Fruit fly (Drosophila melanogaster) whole organism, embryonic: ENCODE data around the gene mld.

Source experiments
- Aef1 ChIP-seq: fragments of 200-800 bp; sonication (Bioruptor generic); IDR thresholded peaks from 3 replicates; pipeline ENCODE4 v1.3.6; 2022; ENCODE audit warnings: missing biosample characterization, missing genetic modification characterization
- Bteb2 ChIP-seq: fragments of 200-800 bp; sonication (Bioruptor generic); optimal IDR thresholded peaks from 2 replicates; lab custom pipeline; 2016; ENCODE audit warnings: missing biosample characterization, missing genetic modification characterization
- CG11560 ChIP-seq: fragments of 200-800 bp; sonication (Bioruptor generic); IDR thresholded peaks from 3 replicates; pipeline ENCODE4 v1.3.6; 2022; ENCODE audit warnings: missing biosample characterization, missing genetic modification characterization
- CG1233 ChIP-seq: fragments of 200-800 bp; sonication (Bioruptor generic); optimal IDR thresholded peaks from 4 replicates; lab custom pipeline; 2018; ENCODE audit warnings: missing biosample characterization, mild to moderate bottlenecking, missing genetic modification characterization
- CG13894 ChIP-seq: fragments of 200-800 bp; sonication (Bioruptor generic); optimal IDR thresholded peaks from 3 replicates; lab custom pipeline; 2018; ENCODE audit warnings: missing biosample characterization, mild to moderate bottlenecking, missing genetic modification characterization, moderate library complexity
- CG14050 ChIP-seq: fragments of 200-800 bp; sonication (Bioruptor generic); IDR thresholded peaks from 3 replicates; pipeline ENCODE4 v1.3.6; 2022; ENCODE audit warnings: missing biosample characterization, missing genetic modification characterization
- CG16863 ChIP-seq: fragments of 200-800 bp; sonication (Bioruptor generic); optimal IDR thresholded peaks from 3 replicates; lab custom pipeline; 2016; ENCODE audit warnings: missing biosample characterization, missing genetic modification characterization
- CG1832 ChIP-seq: fragments of 200-800 bp; sonication (Bioruptor generic); optimal IDR thresholded peaks from 2 replicates; lab custom pipeline; 2017; ENCODE audit warnings: missing biosample characterization, mild to moderate bottlenecking, missing genetic modification characterization, inconsistent platforms
- CG2875 ChIP-seq: fragments of 200-800 bp; sonication (Bioruptor generic); optimal IDR thresholded peaks from 2 replicates; lab custom pipeline; 2017; ENCODE audit warnings: missing biosample characterization, mild to moderate bottlenecking, missing genetic modification characterization, missing genetic modification reagents
- CG34422 ChIP-seq: fragments of 200-800 bp; sonication (Bioruptor generic); IDR thresholded peaks from 3 replicates; pipeline ENCODE4 v1.3.6; 2022; ENCODE audit warnings: missing biosample characterization, missing genetic modification characterization
- CG43689 ChIP-seq: fragments of 200-800 bp; sonication (Bioruptor generic); IDR thresholded peaks from 2 replicates; pipeline ENCODE4 v1.3.6; 2022; ENCODE audit warnings: missing biosample characterization, missing genetic modification characterization
- CG4820 ChIP-seq: fragments of 200-800 bp; sonication (Bioruptor generic); optimal IDR thresholded peaks from 3 replicates; lab custom pipeline; 2016; ENCODE audit warnings: missing biosample characterization, missing genetic modification characterization
- CG7839 ChIP-seq: fragments of 200-800 bp; sonication (Bioruptor generic); optimal IDR thresholded peaks from 3 replicates; lab custom pipeline; 2018; ENCODE audit warnings: missing biosample characterization, mild to moderate bottlenecking, missing genetic modification characterization, moderate library complexity
- CG9817 ChIP-seq: fragments of 200-800 bp; sonication (Bioruptor generic); optimal IDR thresholded peaks from 2 replicates; lab custom pipeline; 2018; ENCODE audit warnings: missing biosample characterization, mild to moderate bottlenecking, missing genetic modification characterization, moderate library complexity
- CHES-1-like ChIP-seq: fragments of 200-800 bp; sonication (Bioruptor generic); optimal IDR thresholded peaks from 2 replicates; lab custom pipeline; 2016; ENCODE audit warnings: missing biosample characterization, missing genetic modification characterization
- Camta ChIP-seq: fragments of 200-800 bp; sonication (Bioruptor generic); optimal IDR thresholded peaks from 2 replicates; lab custom pipeline; 2016; ENCODE audit warnings: missing biosample characterization, missing genetic modification characterization
- D19B ChIP-seq: fragments of 200-800 bp; sonication (Bioruptor generic); optimal IDR thresholded peaks from 2 replicates; lab custom pipeline; 2017; ENCODE audit warnings: missing biosample characterization, mild to moderate bottlenecking, missing genetic modification characterization
- Dfd ChIP-seq, 2 experiments: fragments of >200 bp; optimal IDR thresholded peaks; 2 replicates each; lab custom pipeline; 2017; ENCODE audit warnings: missing biosample characterization in 2 of 2, missing genetic modification characterization in 2 of 2
- Dp ChIP-seq: fragments of 200-800 bp; sonication (Bioruptor generic); optimal IDR thresholded peaks from 2 replicates; lab custom pipeline; 2018; ENCODE audit warnings: missing biosample characterization, mild to moderate bottlenecking, missing genetic modification characterization, moderate library complexity
- E2f1 ChIP-seq: fragments of 200-800 bp; sonication (Bioruptor generic); IDR thresholded peaks from 2 replicates; pipeline ENCODE4 v1.3.6; 2022; ENCODE audit warnings: missing biosample characterization, missing genetic modification characterization
- Jarid2 ChIP-seq: fragments of 200-800 bp; sonication (Bioruptor generic); optimal IDR thresholded peaks from 3 replicates; lab custom pipeline; 2017; ENCODE audit warnings: mild to moderate bottlenecking, missing biosample characterization, missing genetic modification reagents, missing genetic modification characterization
- Kr ChIP-seq: fragments of 200-800 bp; sonication (Bioruptor generic); optimal IDR thresholded peaks from 2 replicates; lab custom pipeline; 2017; ENCODE audit warnings: missing biosample characterization, mild to moderate bottlenecking, missing genetic modification characterization
- Lpt ChIP-seq: fragments of >200 bp; optimal IDR thresholded peaks from 2 replicates; lab custom pipeline; 2018; ENCODE audit warnings: missing biosample characterization, missing genetic modification characterization
- MBD-R2 ChIP-seq: fragments of 200-800 bp; sonication (Bioruptor generic); IDR thresholded peaks from 2 replicates; pipeline ENCODE4 v1.3.6; 2022; ENCODE audit warnings: missing biosample characterization, missing genetic modification characterization
- Neu2 ChIP-seq: fragments of 200-800 bp; sonication (Bioruptor generic); optimal IDR thresholded peaks from 3 replicates; lab custom pipeline; 2016; ENCODE audit warnings: missing biosample characterization, missing genetic modification characterization, borderline replicate concordance
- Sin3A ChIP-seq: fragments of >200 bp; optimal IDR thresholded peaks from 2 replicates; lab custom pipeline; 2018
- TFAM ChIP-seq: fragments of 200-800 bp; sonication (Bioruptor generic); optimal IDR thresholded peaks from 2 replicates; lab custom pipeline; 2017; ENCODE audit warnings: missing biosample characterization, missing genetic modification characterization, inconsistent platforms
- Usf ChIP-seq: fragments of 200-800 bp; sonication (Bioruptor generic); optimal IDR thresholded peaks from 2 replicates; lab custom pipeline; 2017; ENCODE audit warnings: missing genotype, missing biosample characterization, missing genetic modification characterization
- crc ChIP-seq: fragments of 200-800 bp; sonication (Bioruptor generic); optimal IDR thresholded peaks from 2 replicates; lab custom pipeline; 2016; ENCODE audit warnings: missing biosample characterization, missing genetic modification characterization
- dimm ChIP-seq: fragments of 200-800 bp; sonication (Bioruptor generic); IDR thresholded peaks from 2 replicates; pipeline ENCODE4 v1.3.6; 2022; ENCODE audit warnings: missing biosample characterization, missing genetic modification characterization
- exex ChIP-seq: fragments of 200-800 bp; sonication (Bioruptor generic); optimal IDR thresholded peaks from 4 replicates; lab custom pipeline; 2018; ENCODE audit warnings: missing biosample characterization, mild to moderate bottlenecking, missing genetic modification characterization, moderate library complexity
- fd64A ChIP-seq: fragments of 200-800 bp; sonication (Bioruptor generic); optimal IDR thresholded peaks from 3 replicates; lab custom pipeline; 2018; ENCODE audit warnings: missing biosample characterization, mild to moderate bottlenecking, missing genetic modification characterization
- gce ChIP-seq: fragments of 200-800 bp; sonication (Bioruptor generic); IDR thresholded peaks from 3 replicates; pipeline ENCODE4 v1.3.6; 2022; ENCODE audit warnings: missing biosample characterization, missing genetic modification characterization
- gfzf ChIP-seq: fragments of 200-800 bp; sonication (Bioruptor generic); optimal IDR thresholded peaks from 2 replicates; lab custom pipeline; 2016; ENCODE audit warnings: missing biosample characterization, mild to moderate bottlenecking, missing genetic modification characterization, moderate library complexity
- gt ChIP-seq: fragments of 200-800 bp; sonication (Bioruptor generic); IDR thresholded peaks from 2 replicates; pipeline ENCODE4 v1.3.6; 2022; ENCODE audit warnings: missing biosample characterization, missing genetic modification characterization
- jigr1 ChIP-seq: fragments of 200-800 bp; sonication (Bioruptor generic); IDR thresholded peaks from 3 replicates; pipeline ENCODE4 v1.3.6; 2022; ENCODE audit warnings: missing biosample characterization, missing genetic modification characterization
- jumu ChIP-seq: fragments of 200-800 bp; sonication (Bioruptor generic); optimal IDR thresholded peaks from 3 replicates; lab custom pipeline; 2016; ENCODE audit warnings: missing biosample characterization, missing genetic modification characterization
- knrl ChIP-seq: fragments of 200-800 bp; sonication (Bioruptor generic); IDR thresholded peaks from 3 replicates; pipeline ENCODE4 v1.3.6; 2022; ENCODE audit warnings: missing biosample characterization, missing genetic modification characterization; ENCODE audit not compliant: partially characterized antibody
- lola ChIP-seq, 3 experiments: fragments of >200 bp in 2 of 3; fragments of 200-800 bp in 1 of 3; sonication (Bioruptor generic) in 1 of 3; optimal IDR thresholded peaks; 2 replicates each; lab custom pipeline; 2017 to 2019; ENCODE audit warnings: missing biosample characterization in 3 of 3, missing genetic modification characterization in 3 of 3, mild to moderate bottlenecking in 1 of 3, moderate library complexity in 1 of 3
- pan ChIP-seq, 4 experiments: fragments of >200 bp in 3 of 4; fragments of 200-800 bp in 1 of 4; sonication (Bioruptor generic) in 1 of 4; optimal IDR thresholded peaks in 3 of 4; IDR thresholded peaks in 1 of 4; 2 replicates each; pipeline versions ENCODE4 v1.3.6 to Lab custom; 2017 to 2022; ENCODE audit warnings: missing biosample characterization in 2 of 4, missing genetic modification characterization in 2 of 4, mixed read lengths in 1 of 4
- pita ChIP-seq: fragments of 200-800 bp; sonication (Bioruptor generic); optimal IDR thresholded peaks from 2 replicates; lab custom pipeline; 2017; ENCODE audit warnings: missing biosample characterization, mild to moderate bottlenecking, missing genetic modification characterization
- ranshi ChIP-seq: fragments of 200-800 bp; sonication (Bioruptor generic); IDR thresholded peaks from 2 replicates; pipeline ENCODE4 v1.3.6; 2022; ENCODE audit warnings: missing biosample characterization, missing genetic modification characterization
- scrt ChIP-seq: fragments of 200-800 bp; sonication (Bioruptor generic); optimal IDR thresholded peaks from 2 replicates; lab custom pipeline; 2018; ENCODE audit warnings: missing biosample characterization, mild to moderate bottlenecking, missing genetic modification characterization, moderate library complexity
- sim ChIP-seq: fragments of 200-800 bp; sonication (Bioruptor generic); IDR thresholded peaks from 2 replicates; pipeline ENCODE4 v1.3.6; 2022; ENCODE audit warnings: missing biosample characterization, missing genetic modification characterization
- sima ChIP-seq: fragments of 200-800 bp; sonication (Bioruptor generic); optimal IDR thresholded peaks from 2 replicates; lab custom pipeline; 2016; ENCODE audit warnings: missing biosample characterization, missing genetic modification characterization
- tap ChIP-seq: fragments of 200-800 bp; optimal IDR thresholded peaks from 3 replicates; lab custom pipeline; 2019; ENCODE audit warnings: missing biosample characterization, mild to moderate bottlenecking, missing genetic modification characterization, moderate library complexity
- tin ChIP-seq: fragments of 200-800 bp; sonication (Bioruptor generic); optimal IDR thresholded peaks from 3 replicates; lab custom pipeline; 2016; ENCODE audit warnings: missing biosample characterization, missing genetic modification characterization
- tll ChIP-seq, 2 experiments: fragments of 200-800 bp in 1 of 2; fragments of >200 bp in 1 of 2; sonication (Bioruptor generic) in 1 of 2; optimal IDR thresholded peaks; 2 replicates each; lab custom pipeline; 2017 to 2019; ENCODE audit warnings: missing biosample characterization in 2 of 2, missing genetic modification characterization in 2 of 2, mild to moderate bottlenecking in 1 of 2, moderate library complexity in 1 of 2
- vvl ChIP-seq: fragments of 200-800 bp; sonication (Bioruptor generic); IDR thresholded peaks from 2 replicates; pipeline ENCODE4 v1.3.6; 2022; ENCODE audit warnings: missing biosample characterization, missing genetic modification characterization

The mld gene

dm6 chr3R:24580067-24580962 is 5.1 kb upstream of the mld start (continued):
- TF ChIP-seq CG1832 (GFP tag; lab: Kevin White, UChicago) (no peak), dimm (GFP tag; lab: Robert Waterston, UW) (no peak), sim (no peak), Dfd (GFP tag; optimal IDR thresholded peaks at IDR 0.05; lab: Kevin White, UChicago) (no peak), Jarid2 (no peak), CG2875 (no peak), gt (GFP tag; lab: Robert Waterston, UW) (no peak), CG34422 (0 out of 3 replicates have a peak, but pooled peaks have one; percentile 28), pita (GFP tag; lab: Kevin White, UChicago) (no peak), tll (GFP tag; optimal IDR thresholded peaks at IDR 0.05; lab: Kevin White, UChicago) (no peak), gfzf (no peak), tap (tag; lab: Kevin White, UChicago) (no peak), CG4820 (GFP tag; lab: Kevin White, UChicago) (no peak), CG1233 (no peak), exex (tag; lab: Kevin White, UChicago) (no peak), Neu2 (GFP tag; lab: Kevin White, UChicago) (no peak), sima (GFP tag; lab: Kevin White, UChicago) (no peak), crc (GFP tag; lab: Kevin White, UChicago) (no peak), tin (GFP tag; lab: Kevin White, UChicago) (no peak), Kr (GFP tag; lab: Kevin White, UChicago) (no peak), CG11560 (no peak), CG16863 (GFP tag; lab: Kevin White, UChicago) (no peak), jigr1 (GFP tag; lab: Robert Waterston, UW) (no peak), jumu (GFP tag; lab: Kevin White, UChicago) (no peak), E2f1 (no peak), Usf (no peak), lola (GFP tag; optimal IDR thresholded peaks at IDR 0.05; lab: Kevin White, UChicago) (peak in 1 of 3 experiments; percentile 74), D19B (GFP tag; lab: Kevin White, UChicago) (no peak), ranshi (GFP tag; lab: Robert Waterston, UW) (no peak), TFAM (no peak), MBD-R2 (GFP tag; lab: Robert Waterston, UW) (no peak), CHES-1-like (no peak), Aef1 (no peak), CG14050 (no peak), Camta (GFP tag; lab: Kevin White, UChicago) (no peak), gce (GFP tag; lab: Robert Waterston, UW) (no peak), Lpt (GFP tag; lab: Kevin White, UChicago) (no peak), CG7839 (tag; lab: Kevin White, UChicago) (peak; percentile 47), Dp (GFP tag; lab: Kevin White, UChicago) (no peak), CG43689 (GFP tag; lab: Robert Waterston, UW) (no peak), Bteb2 (peak; percentile 14), Sin3A (lab: Kevin White, UChicago) (no peak), scrt (GFP tag; lab: Kevin White, UChicago) (no peak), knrl (GFP tag; lab: Robert Waterston, UW) (no peak), pan (optimal IDR thresholded peaks at IDR 0.05; lab: Kevin White, UChicago) (no peak), pan (GFP tag; optimal IDR thresholded peaks at IDR 0.05 in 1 of 2, IDR thresholded peaks at IDR 0.05 in 1 of 2) (no peak), CG13894 (tag; lab: Kevin White, UChicago) (no peak), fd64A (GFP tag; lab: Kevin White, UChicago) (no peak), CG9817 (tag; lab: Kevin White, UChicago) (no peak), vvl (peak; percentile 30; the same call in 1 of the 2 replicates)
